Worm (Caenorhabditis elegans) whole organism, L4 larva: Measurements from ENCODE around the gene B0303.14.

ENCODE experiments used
- R02D3.7 ChIP-seq: fragments of 150-350 bp; sonication (generic microtip); optimal IDR thresholded peaks from 3 replicates; lab custom pipeline; 2014; ENCODE audit warnings: missing biosample characterization, missing genetic modification characterization
- Y48G9A.11 ChIP-seq: fragments of 200-800 bp; sonication (Bioruptor generic); IDR thresholded peaks from 2 replicates; pipeline ENCODE4 v1.3.6; 2022; ENCODE audit warnings: missing genetic modification reagents, missing genetic modification characterization, missing compliant biosample characterization
- Y75B8A.6 ChIP-seq: fragments of 200-800 bp; sonication (Bioruptor generic); IDR thresholded peaks from 2 replicates; pipeline ENCODE4 v1.3.6; 2022; ENCODE audit warnings: missing genetic modification reagents, missing genetic modification characterization, missing compliant biosample characterization
- ZK546.5 ChIP-seq, 2 experiments: sonication (generic microtip); optimal IDR thresholded peaks; 2 replicates each; lab custom pipeline; 2017; ENCODE audit warnings: missing biosample characterization in 2 of 2, missing genetic modification characterization in 2 of 2
- ama-1 ChIP-seq: fragments of 150-350 bp; optimal IDR thresholded peaks from 2 replicates; lab custom pipeline; 2014; ENCODE audit warnings: inconsistent platforms, mixed read lengths
- arid-1 ChIP-seq: fragments of 200-800 bp; sonication (Bioruptor generic); conservative IDR thresholded peaks from 2 replicates; pipeline ENCODE4 v1.3.6; 2022; ENCODE audit warnings: missing genetic modification reagents, missing genetic modification characterization, missing compliant biosample characterization
- ceh-28 ChIP-seq: fragments of 150-350 bp; optimal IDR thresholded peaks from 2 replicates; lab custom pipeline; 2014; ENCODE audit warnings: missing biosample characterization, missing genetic modification reagents, missing genetic modification characterization
- ceh-32 ChIP-seq: sonication (generic microtip); optimal IDR thresholded peaks from 2 replicates; lab custom pipeline; 2016; ENCODE audit warnings: mild to moderate bottlenecking, missing genetic modification characterization, missing compliant biosample characterization; ENCODE audit not compliant: poor library complexity
- ceh-44 ChIP-seq: fragments of 200-800 bp; sonication (Bioruptor generic); IDR thresholded peaks from 2 replicates; pipeline ENCODE4 v1.3.6; 2022; ENCODE audit warnings: missing genetic modification reagents, missing genetic modification characterization, missing compliant biosample characterization
- ces-1 ChIP-seq: fragments of 150-350 bp; sonication (generic microtip); optimal IDR thresholded peaks from 4 replicates; lab custom pipeline; 2014; ENCODE audit warnings: missing biosample characterization, missing genetic modification reagents, missing genetic modification characterization
- daf-12 ChIP-seq: fragments of 150-350 bp; optimal IDR thresholded peaks from 2 replicates; lab custom pipeline; 2014; ENCODE audit warnings: missing biosample characterization, missing genetic modification reagents, missing genetic modification characterization
- dmd-6 ChIP-seq: fragments of 200-800 bp; sonication (Bioruptor generic); IDR thresholded peaks from 2 replicates; pipeline ENCODE4 v1.3.6; 2022; ENCODE audit warnings: missing genetic modification reagents, missing genetic modification characterization, missing compliant biosample characterization
- dmd-9 ChIP-seq: fragments of 200-800 bp; sonication (Bioruptor generic); IDR thresholded peaks from 2 replicates; pipeline ENCODE4 v1.3.6; 2022; ENCODE audit warnings: missing genetic modification reagents, missing genetic modification characterization, missing compliant biosample characterization
- duxl-1 ChIP-seq: sonication (generic microtip); optimal IDR thresholded peaks from 2 replicates; lab custom pipeline; 2016; ENCODE audit warnings: mild to moderate bottlenecking, missing genetic modification characterization, moderate library complexity, missing compliant biosample characterization; ENCODE audit not compliant: poor library complexity
- egl-43 ChIP-seq: fragments of 200-800 bp; sonication (Bioruptor generic); IDR thresholded peaks from 2 replicates; pipeline ENCODE4 v1.3.6; 2022; ENCODE audit warnings: missing genetic modification reagents, missing genetic modification characterization, missing compliant biosample characterization
- hmg-1.1 ChIP-seq: fragments of 200-800 bp; sonication (Bioruptor generic); IDR thresholded peaks from 2 replicates; pipeline ENCODE4 v1.3.6; 2022; ENCODE audit warnings: missing genetic modification reagents, missing genetic modification characterization, missing compliant biosample characterization
- lin-15B ChIP-seq: fragments of 150-350 bp; sonication (generic microtip); optimal IDR thresholded peaks from 3 replicates; lab custom pipeline; 2014; ENCODE audit warnings: missing biosample characterization, missing genetic modification characterization
- lin-39 ChIP-seq: fragments of 150-350 bp; optimal IDR thresholded peaks from 2 replicates; lab custom pipeline; 2014; ENCODE audit warnings: missing biosample characterization, missing genetic modification reagents, missing genetic modification characterization
- lir-3 ChIP-seq: sonication (generic microtip); optimal IDR thresholded peaks from 2 replicates; lab custom pipeline; 2016; ENCODE audit warnings: mild to moderate bottlenecking, missing genetic modification characterization, missing compliant biosample characterization
- lsy-2 ChIP-seq, 2 experiments: fragments of 150-350 bp in 1 of 2; sonication (generic microtip) in 1 of 2; optimal IDR thresholded peaks; 2 replicates each; lab custom pipeline; 2014 to 2017; ENCODE audit warnings: missing biosample characterization in 2 of 2, missing genetic modification characterization in 2 of 2
- mdl-1 ChIP-seq, 2 experiments: fragments of 150-350 bp in 1 of 2; sonication (generic microtip) in 1 of 2; optimal IDR thresholded peaks; 2 replicates each; lab custom pipeline; 2014 to 2017; ENCODE audit warnings: missing biosample characterization in 2 of 2, missing genetic modification characterization in 2 of 2
- mep-1 ChIP-seq: fragments of 150-350 bp; sonication (generic microtip); optimal IDR thresholded peaks from 3 replicates; lab custom pipeline; 2014; ENCODE audit warnings: missing biosample characterization, missing genetic modification characterization
- mes-2 ChIP-seq: sonication (generic microtip); optimal IDR thresholded peaks from 2 replicates; lab custom pipeline; 2016; ENCODE audit warnings: missing genotype, mild to moderate bottlenecking, missing genetic modification characterization, missing compliant biosample characterization; ENCODE audit not compliant: poor library complexity, severe bottlenecking
- nhr-11 ChIP-seq: fragments of 150-350 bp; optimal IDR thresholded peaks from 2 replicates; lab custom pipeline; 2014; ENCODE audit warnings: missing biosample characterization, missing genetic modification characterization
- nhr-111 ChIP-seq: fragments of 200-800 bp; sonication (Bioruptor generic); optimal IDR thresholded peaks from 2 replicates; lab custom pipeline; 2018; ENCODE audit warnings: mild to moderate bottlenecking, missing genetic modification characterization, missing compliant biosample characterization
- nhr-28 ChIP-seq: fragments of 150-350 bp; optimal IDR thresholded peaks from 2 replicates; lab custom pipeline; 2014; ENCODE audit warnings: missing biosample characterization, missing genetic modification characterization
- nhr-76 ChIP-seq: fragments of 150-350 bp; optimal IDR thresholded peaks from 2 replicates; lab custom pipeline; 2014; ENCODE audit warnings: missing biosample characterization, missing genetic modification characterization
- nhr-77 ChIP-seq: fragments of 150-350 bp; optimal IDR thresholded peaks from 2 replicates; lab custom pipeline; 2014; ENCODE audit warnings: missing biosample characterization, missing genetic modification characterization
- skn-1 ChIP-seq: fragments of 150-350 bp; optimal IDR thresholded peaks from 2 replicates; lab custom pipeline; 2014; ENCODE audit warnings: missing biosample characterization, missing genetic modification characterization
- snpc-4 ChIP-seq: fragments of 150-350 bp; optimal IDR thresholded peaks from 2 replicates; lab custom pipeline; 2014; ENCODE audit warnings: missing biosample characterization, missing genetic modification characterization
- unc-39 ChIP-seq: sonication (generic microtip); optimal IDR thresholded peaks from 2 replicates; lab custom pipeline; 2017; ENCODE audit warnings: missing biosample characterization, missing genetic modification characterization
- unc-62 ChIP-seq, 3 experiments: fragments of 150-350 bp in 1 of 3; sonication (generic microtip); optimal IDR thresholded peaks in 2 of 3; peaks in 1 of 3; 1 replicate in 1 of 3; 2 replicates in 2 of 3; lab custom pipeline; 2014 to 2017; ENCODE audit warnings: missing biosample characterization in 3 of 3, missing genetic modification characterization in 3 of 3, missing genetic modification reagents in 3 of 3, missing genotype in 1 of 3
- zfp-3 ChIP-seq: fragments of 200-800 bp; sonication (Bioruptor generic); conservative IDR thresholded peaks from 2 replicates; pipeline ENCODE4 v1.3.6; 2022; ENCODE audit warnings: missing genetic modification reagents, missing genetic modification characterization, missing compliant biosample characterization
- ztf-11 ChIP-seq: fragments of 150-350 bp; optimal IDR thresholded peaks from 2 replicates; lab custom pipeline; 2014; ENCODE audit warnings: missing biosample characterization, missing genetic modification characterization

Gene B0303.14

ce11 chrIII:8716084-8716483 lies at the start of gene B0303.14:
TSS of gene B0303.14 (minus strand) at chrIII:8716184.
- no peak for TF ChIP-seq duxl-1 (tag; lab: Kevin White, UChicago)
- no peak for TF ChIP-seq R02D3.7 (tag; lab: Kevin White, UChicago)
- TF ChIP-seq lsy-2 (tag; optimal IDR thresholded peaks at IDR 0.05; lab: Kevin White, UChicago) = no peak
- no peak for TF ChIP-seq mes-2 (tag; lab: Kevin White, UChicago)
- TF ChIP-seq ces-1 (GFP tag; lab: Kevin White, UChicago) = no peak
- TF ChIP-seq nhr-11 (tag; lab: Kevin White, UChicago) = no peak
- no peak for TF ChIP-seq dmd-9
- TF ChIP-seq ZK546.5 (tag; optimal IDR thresholded peaks at IDR 0.05; lab: Kevin White, UChicago) = no peak
- no peak for TF ChIP-seq lin-39 (tag; lab: Kevin White, UChicago)
- no peak for TF ChIP-seq mep-1 (tag; lab: Kevin White, UChicago)
- no peak for TF ChIP-seq ztf-11 (tag; lab: Kevin White, UChicago)
- no peak for TF ChIP-seq Y48G9A.11
- TF ChIP-seq hmg-1.1 (GFP tag; lab: Robert Waterston, UW) = no peak
- TF ChIP-seq egl-43 (GFP tag; lab: Robert Waterston, UW) = no peak
- TF ChIP-seq nhr-77 = no peak
- no peak for TF ChIP-seq ceh-32 (tag; lab: Kevin White, UChicago)
- TF ChIP-seq ceh-28 (tag; lab: Kevin White, UChicago) = no peak
- TF ChIP-seq nhr-111 = no peak
- no peak for TF ChIP-seq Y75B8A.6 (GFP tag; lab: Robert Waterston, UW)
- TF ChIP-seq lir-3 (tag; lab: Kevin White, UChicago) = no peak

- no peak for TF ChIP-seq ama-1 (lab: Kevin White, UChicago)
- TF ChIP-seq ztf-11 (tag; lab: Kevin White, UChicago) = no peak
- TF ChIP-seq ceh-44 (GFP tag; lab: Robert Waterston, UW) = no peak
- TF ChIP-seq arid-1 = no peak
- no peak for TF ChIP-seq ces-1 (GFP tag; lab: Kevin White, UChicago)
- no peak for TF ChIP-seq mdl-1 (tag; optimal IDR thresholded peaks at IDR 0.05; lab: Kevin White, UChicago)
Measured at ce11 chrIII:8765030-8765429, 49.0 kb upstream of the B0303.14 start.

ce11 chrIII:8763111-8763510 lies 47.1 kb upstream of the B0303.14 start:
- TF ChIP-seq unc-39 (tag; lab: Kevin White, UChicago) (no peak), skn-1 (no peak), lsy-2 (tag; optimal IDR thresholded peaks at IDR 0.05; lab: Kevin White, UChicago) (peak in 1 of 2 experiments; percentile 45), snpc-4 (tag; lab: Kevin White, UChicago) (no peak), daf-12 (tag; lab: Kevin White, UChicago) (no peak)

- no peak for TF ChIP-seq nhr-76 (tag; lab: Kevin White, UChicago)
- peak; percentile 32 for TF ChIP-seq dmd-6
- peak in 1 of 2 experiments; percentile 91 for TF ChIP-seq unc-62 (GFP tag; optimal IDR thresholded peaks at IDR 0.05 in 1 of 2; lab: Kevin White, UChicago)
- no peak for TF ChIP-seq unc-62 (tag; optimal IDR thresholded peaks at IDR 0.05; lab: Kevin White, UChicago)
- TF ChIP-seq nhr-28 (tag; lab: Kevin White, UChicago) = no peak
- TF ChIP-seq zfp-3 (GFP tag; lab: Robert Waterston, UW) = no peak
- no peak for TF ChIP-seq lin-15B (tag; lab: Kevin White, UChicago)
Measured at ce11 chrIII:8762016-8762415, 46.0 kb upstream of the B0303.14 start.
